Fruit fly (Drosophila melanogaster): ENCODE measurements around the gene indra.

The indra gene

DNA sequence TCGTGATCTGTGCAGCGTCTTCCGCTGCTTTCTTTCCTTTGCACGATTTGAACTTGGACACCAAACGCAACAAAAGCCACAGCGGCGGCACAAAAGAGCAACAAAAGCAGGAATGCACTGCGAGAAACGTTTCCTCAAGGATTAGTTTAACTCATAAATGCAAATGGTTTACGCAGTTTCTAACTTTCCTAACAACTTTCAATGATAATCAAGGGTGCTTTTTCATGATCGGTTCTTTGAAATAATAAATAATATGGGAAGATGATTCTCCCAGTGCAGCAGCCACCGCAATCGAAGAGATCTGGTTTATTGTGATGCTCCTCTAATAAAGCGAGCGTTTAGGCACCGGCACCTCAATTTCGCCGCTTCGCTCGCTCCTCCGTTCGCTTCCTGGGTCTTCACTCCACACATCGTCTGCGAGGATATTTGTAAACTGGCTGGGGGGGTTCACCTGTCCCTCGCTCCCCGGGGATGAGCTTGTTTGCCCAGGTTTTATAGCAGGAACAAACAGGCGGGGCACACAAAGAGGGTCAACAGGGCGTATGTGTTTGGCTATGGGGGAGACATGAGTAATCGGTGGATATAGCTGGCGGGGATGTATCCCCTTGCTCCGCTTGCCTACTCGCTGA lies 23.0 kb downstream of the indra start (continued):
- TF ChIP-seq ken (GFP tag; IDR thresholded peaks at IDR 0.05), result peak; percentile 90
- no peak for TF ChIP-seq CG17912 (GFP tag; optimal IDR thresholded peaks at IDR 0.05)
- 0 out of 3 replicates have a peak, but pooled peaks have one; percentile 17 for TF ChIP-seq z (GFP tag; IDR thresholded peaks at IDR 0.05)
- peak; percentile 48; the same call in 1 of the 2 replicates for TF ChIP-seq E2f2 (GFP tag; IDR thresholded peaks at IDR 0.05)
- TF ChIP-seq zen (tag; optimal IDR thresholded peaks at IDR 0.05), result peak; percentile 38
- TF ChIP-seq Stat92E (GFP tag; optimal IDR thresholded peaks at IDR 0.05), result no peak
- TF ChIP-seq sens (GFP tag), result peak; percentile 98
- TF ChIP-seq row (GFP tag; IDR thresholded peaks at IDR 0.05), result peak; percentile 78
- peak; percentile 72 for TF ChIP-seq odd (GFP tag; optimal IDR thresholded peaks at IDR 0.05)
- TF ChIP-seq al (GFP tag; IDR thresholded peaks at IDR 0.05), result 0 out of 2 replicates have a peak, but pooled peaks have one; percentile 9
- TF ChIP-seq CG7357 (GFP tag; IDR thresholded peaks at IDR 0.05), result peak; percentile 62; the same call in 1 of the 3 replicates
- peak; percentile 61 for TF ChIP-seq Chrac-16 (GFP tag; optimal IDR thresholded peaks at IDR 0.05)
- peak; percentile 40 for TF ChIP-seq HmgZ (tag; optimal IDR thresholded peaks at IDR 0.05)
- TF ChIP-seq Doc2 (GFP tag; IDR thresholded peaks at IDR 0.05), result no peak
- TF ChIP-seq exex (tag; optimal IDR thresholded peaks at IDR 0.05), result no peak
- no peak for TF ChIP-seq CG31224 (GFP tag; IDR thresholded peaks at IDR 0.05)
- TF ChIP-seq ftz-f1 (GFP tag; optimal IDR thresholded peaks at IDR 0.05), result no peak
- no peak for TF ChIP-seq nerfin-2 (GFP tag; IDR thresholded peaks at IDR 0.05; ENCODE audit: partially characterized antibody)
- no peak for TF ChIP-seq CG2129 (GFP tag; IDR thresholded peaks at IDR 0.05; ENCODE audit: partially characterized antibody)
- TF ChIP-seq Ets97D (GFP tag; optimal IDR thresholded peaks at IDR 0.05), result no peak
- peak; percentile 73 for TF ChIP-seq CG8944 (GFP tag; optimal IDR thresholded peaks at IDR 0.05)
- TF ChIP-seq bsh (GFP tag; optimal IDR thresholded peaks at IDR 0.05), result peak; percentile 89 to 94
- peak; percentile 54 for TF ChIP-seq pb (GFP tag; optimal IDR thresholded peaks at IDR 0.05)
- TF ChIP-seq Trl (optimal IDR thresholded peaks at IDR 0.05), result no peak
- TF ChIP-seq Trl (GFP tag; optimal IDR thresholded peaks at IDR 0.05), result peak; percentile 60
- peak; percentile 47; the same call in 1 of the 2 replicates for TF ChIP-seq Atf6 (GFP tag; IDR thresholded peaks at IDR 0.05)
- TF ChIP-seq org-1 (GFP tag; optimal IDR thresholded peaks at IDR 0.05), result peak; percentile 56
- TF ChIP-seq ci (GFP tag; IDR thresholded peaks at IDR 0.05), result peak; percentile 95
- no peak for TF ChIP-seq CG3838 (GFP tag; optimal IDR thresholded peaks at IDR 0.05)
- TF ChIP-seq CG3065 (GFP tag; optimal IDR thresholded peaks at IDR 0.05), result peak; percentile 31
- TF ChIP-seq Ssrp (tag; optimal IDR thresholded peaks at IDR 0.05), result peak; percentile 83
- TF ChIP-seq NFAT (GFP tag; IDR thresholded peaks at IDR 0.05), result no peak
- no peak for TF ChIP-seq fd102C (GFP tag; optimal IDR thresholded peaks at IDR 0.05)
- peak; percentile 62 for TF ChIP-seq CG11695 (GFP tag; IDR thresholded peaks at IDR 0.05)
- TF ChIP-seq CG4282 (GFP tag; optimal IDR thresholded peaks at IDR 0.05), result no peak
- TF ChIP-seq Usf (GFP tag; optimal IDR thresholded peaks at IDR 0.05), result no peak
- peak; percentile 70 for TF ChIP-seq CG8924 (tag; optimal IDR thresholded peaks at IDR 0.05)
- TF ChIP-seq Antp (GFP tag; optimal IDR thresholded peaks at IDR 0.05), result peak; percentile 76
- TF ChIP-seq Myb (GFP tag; optimal IDR thresholded peaks at IDR 0.05), result peak; percentile 22
- no peak for TF ChIP-seq CG13287 (GFP tag; IDR thresholded peaks at IDR 0.05; ENCODE audit: partially characterized antibody)
- TF ChIP-seq bowl (GFP tag; IDR thresholded peaks at IDR 0.05), result peak; percentile 46; the same call in 1 of the 2 replicates
- TF ChIP-seq cg (GFP tag; optimal IDR thresholded peaks at IDR 0.05), result no peak
- peak; percentile 24 to 72 for TF ChIP-seq Pdp1 (GFP tag; optimal IDR thresholded peaks at IDR 0.05)
- no peak for TF ChIP-seq Ets65A (GFP tag)
- TF ChIP-seq zfh2 (GFP tag; optimal IDR thresholded peaks at IDR 0.05), result peak; percentile 1
- peak; percentile 89 for TF ChIP-seq CG2712 (tag; optimal IDR thresholded peaks at IDR 0.05)
- TF ChIP-seq dimm (GFP tag; IDR thresholded peaks at IDR 0.05), result peak; percentile 74
- TF ChIP-seq peb (GFP tag; IDR thresholded peaks at IDR 0.05), result peak; percentile 60
- TF ChIP-seq zen2 (GFP tag; IDR thresholded peaks at IDR 0.05; ENCODE audit: partially characterized antibody), result no peak
- TF ChIP-seq lola (GFP tag; optimal IDR thresholded peaks at IDR 0.05), result peak in 1 of 3 experiments; percentile 69

Data from whole organism, embryonic.